Worm (Caenorhabditis elegans): Measurements from ENCODE around the gene ugt-18.

The ugt-18 gene

ce11 chrV:12819792-12820453 lies at the start of gene ugt-18, which contains the start of gene ZC443.4:
Gene ugt-18, plus strand, starts transcription at chrV:12820260.
Gene ZC443.4, minus strand, starts transcription at chrV:12819886.
- no peak for TF ChIP-seq blmp-1 (tag; optimal IDR thresholded peaks at IDR 0.05)
- no peak for TF ChIP-seq drap-1 (GFP tag; optimal IDR thresholded peaks at IDR 0.05)
- no peak for TF ChIP-seq unc-62 (GFP tag; optimal IDR thresholded peaks at IDR 0.05)
- TF ChIP-seq nhr-2 (tag; optimal IDR thresholded peaks at IDR 0.05): no peak
- no peak for TF ChIP-seq nhr-12 (tag; optimal IDR thresholded peaks at IDR 0.05)
- TF ChIP-seq tbx-8 (GFP tag; optimal IDR thresholded peaks at IDR 0.05): no peak

DNA sequence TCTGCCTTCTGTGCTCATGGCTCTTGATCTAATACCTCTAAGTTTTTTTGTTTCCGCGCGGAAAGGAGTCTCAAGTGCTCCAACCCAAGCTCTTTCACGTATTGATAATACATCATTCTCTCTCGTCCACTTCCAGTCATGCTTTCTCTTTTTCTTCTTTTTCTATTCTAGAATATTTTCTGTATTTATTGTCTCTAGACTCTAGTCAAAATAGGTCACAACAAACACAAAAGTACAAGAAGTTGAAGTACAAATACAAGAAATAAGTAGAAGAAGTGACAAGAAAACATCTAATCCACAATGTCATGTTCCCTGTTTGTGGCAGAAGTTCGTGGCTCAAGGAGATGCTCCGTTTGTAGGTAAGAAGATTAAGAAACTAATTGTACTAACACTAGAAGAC lies 46.8 kb upstream of the ugt-18 start, which contains the start of gene ZC455.1:
TSS of gene ZC455.1 (plus strand) at position 301 of the 400 bp plus-strand sequence.
- TF ChIP-seq sptf-1 (tag; optimal IDR thresholded peaks at IDR 0.05): no peak
- TF ChIP-seq pha-4 (tag; optimal IDR thresholded peaks at IDR 0.05): no peak
- no peak for TF ChIP-seq mep-1 (tag; optimal IDR thresholded peaks at IDR 0.05)
- no peak for TF ChIP-seq ceh-39 (tag; optimal IDR thresholded peaks at IDR 0.05)
- no peak for TF ChIP-seq ces-1 (GFP tag; optimal IDR thresholded peaks at IDR 0.05)
- no peak for TF ChIP-seq ceh-83 (GFP tag; optimal IDR thresholded peaks at IDR 0.05)

DNA sequence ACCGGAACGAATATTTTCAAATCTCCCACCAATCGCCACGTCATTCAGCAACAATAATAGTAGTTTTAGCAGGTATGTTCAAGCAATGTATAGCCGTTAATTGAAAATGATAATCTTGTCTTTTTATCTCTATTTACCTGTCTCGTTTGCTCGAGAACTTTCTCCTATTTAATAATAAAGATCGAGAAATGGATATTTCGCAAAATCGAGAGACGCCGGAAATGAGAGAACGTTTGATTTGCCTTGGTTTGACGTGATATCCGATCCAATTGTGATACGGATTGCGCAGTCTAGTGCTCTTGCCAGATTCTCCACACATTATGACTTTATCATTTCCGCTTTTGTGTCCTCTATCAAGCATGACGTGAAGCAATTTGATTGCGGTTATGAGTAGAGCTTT lies 46.2 kb upstream of the ugt-18 start:
- TF ChIP-seq ceh-43 (GFP tag; optimal IDR thresholded peaks at IDR 0.05): no peak
- no peak for TF ChIP-seq ztf-11 (tag; optimal IDR thresholded peaks at IDR 0.05)

- no peak for TF ChIP-seq hlh-1 (tag; optimal IDR thresholded peaks at IDR 0.05)
- peak; percentile 26 for TF ChIP-seq unc-62 (GFP tag; optimal IDR thresholded peaks at IDR 0.05)
- TF ChIP-seq elt-3 (tag; optimal IDR thresholded peaks at IDR 0.05): peak; percentile 8
- peak; percentile 93 for TF ChIP-seq cnd-1 (tag; optimal IDR thresholded peaks at IDR 0.05)
- peak; percentile 59 for TF ChIP-seq ztf-11 (tag; optimal IDR thresholded peaks at IDR 0.05)
- peak; percentile 55 for TF ChIP-seq lsy-2 (tag; optimal IDR thresholded peaks at IDR 0.05)
- no peak for TF ChIP-seq mab-5 (tag; optimal IDR thresholded peaks at IDR 0.05)
- no peak for TF ChIP-seq nhr-76 (tag; optimal IDR thresholded peaks at IDR 0.05)
- TF ChIP-seq unc-39 (tag; optimal IDR thresholded peaks at IDR 0.05): no peak
- TF ChIP-seq snpc-4 (tag; optimal IDR thresholded peaks at IDR 0.05): no peak
- TF ChIP-seq ceh-39 (tag; optimal IDR thresholded peaks at IDR 0.05): no peak
- no peak for TF ChIP-seq ces-1 (GFP tag; optimal IDR thresholded peaks at IDR 0.05)
- peak; percentile 88 for TF ChIP-seq ceh-43 (GFP tag; optimal IDR thresholded peaks at IDR 0.05)
- peak; percentile 86 for TF ChIP-seq bed-3 (GFP tag; optimal IDR thresholded peaks at IDR 0.05)
- peak; percentile 95 for TF ChIP-seq ceh-83 (GFP tag; optimal IDR thresholded peaks at IDR 0.05)
- peak; percentile 98 for TF ChIP-seq mls-2 (tag; optimal IDR thresholded peaks at IDR 0.05)
- peak; percentile 78 for TF ChIP-seq ham-2 (GFP tag; optimal IDR thresholded peaks at IDR 0.05)
- TF ChIP-seq unc-120 (tag; optimal IDR thresholded peaks at IDR 0.05; ENCODE audit: poor library complexity, severe bottlenecking): peak; percentile 93
- peak; percentile 94 for TF ChIP-seq M03D4.4 (tag; optimal IDR thresholded peaks at IDR 0.05)
- TF ChIP-seq nhr-28 (tag; optimal IDR thresholded peaks at IDR 0.05): peak; percentile 66
- TF ChIP-seq nhr-12 (tag; optimal IDR thresholded peaks at IDR 0.05): no peak
- TF ChIP-seq pha-4 (tag; optimal IDR thresholded peaks at IDR 0.05): peak; percentile 62
- no peak for TF ChIP-seq blmp-1 (tag; optimal IDR thresholded peaks at IDR 0.05)
- no peak for TF ChIP-seq nhr-237 (tag; optimal IDR thresholded peaks at IDR 0.05)
- TF ChIP-seq flh-1 (GFP tag; optimal IDR thresholded peaks at IDR 0.05): peak; percentile 84
- no peak for TF ChIP-seq nhr-2 (tag; optimal IDR thresholded peaks at IDR 0.05)
- peak; percentile 75 for TF ChIP-seq tbx-8 (GFP tag; optimal IDR thresholded peaks at IDR 0.05)
- no peak for TF ChIP-seq elt-1 (tag; optimal IDR thresholded peaks at IDR 0.05; ENCODE audit: borderline replicate concordance, insufficient read depth)
- TF ChIP-seq lin-32 (GFP tag; optimal IDR thresholded peaks at IDR 0.05): peak; percentile 92
- TF ChIP-seq drap-1 (GFP tag; optimal IDR thresholded peaks at IDR 0.05): peak; percentile 96
- TF ChIP-seq mep-1 (tag; optimal IDR thresholded peaks at IDR 0.05): peak; percentile 76
- peak; percentile 24 for TF ChIP-seq lin-13 (tag; optimal IDR thresholded peaks at IDR 0.05)
- TF ChIP-seq sem-2 (GFP tag; optimal IDR thresholded peaks at IDR 0.05): peak; percentile 90
- TF ChIP-seq zip-8 (tag; optimal IDR thresholded peaks at IDR 0.05): no peak
- peak; percentile 97 for TF ChIP-seq sptf-1 (tag; optimal IDR thresholded peaks at IDR 0.05)
Measured at ce11 chrV:12780248-12780647, 39.8 kb upstream of the ugt-18 start.
